Fruit fly (Drosophila melanogaster) whole organism, embryonic: ENCODE data around the gene CG42866.

Source experiments
- Atf6 ChIP-seq: fragments of 200-800 bp; sonication (Bioruptor generic); IDR thresholded peaks from 2 replicates; pipeline ENCODE4 v1.3.6; 2022; ENCODE audit warnings: missing biosample characterization, missing genetic modification characterization
- BtbVII ChIP-seq: fragments of 200-800 bp; sonication (Bioruptor generic); optimal IDR thresholded peaks from 3 replicates; lab custom pipeline; 2017; ENCODE audit warnings: missing biosample characterization, mild to moderate bottlenecking, missing genetic modification characterization
- CG10267 ChIP-seq: fragments of 200-800 bp; sonication (Bioruptor generic); optimal IDR thresholded peaks from 2 replicates; lab custom pipeline; 2018; ENCODE audit warnings: missing biosample characterization, mild to moderate bottlenecking, missing genetic modification characterization, moderate library complexity
- CG11504 ChIP-seq: fragments of 200-800 bp; sonication (Bioruptor generic); optimal IDR thresholded peaks from 3 replicates; lab custom pipeline; 2019; ENCODE audit warnings: missing biosample characterization, mild to moderate bottlenecking, missing genetic modification characterization, moderate library complexity
- CG11696 ChIP-seq: fragments of 200-800 bp; sonication (Bioruptor generic); IDR thresholded peaks from 2 replicates; pipeline ENCODE4 v1.3.6; 2022; ENCODE audit warnings: missing biosample characterization, missing genetic modification characterization
- CG12104 ChIP-seq: fragments of 200-800 bp; sonication (Bioruptor generic); optimal IDR thresholded peaks from 3 replicates; lab custom pipeline; 2016; ENCODE audit warnings: missing biosample characterization, missing genetic modification characterization
- CG1233 ChIP-seq: fragments of 200-800 bp; sonication (Bioruptor generic); optimal IDR thresholded peaks from 4 replicates; lab custom pipeline; 2018; ENCODE audit warnings: missing biosample characterization, mild to moderate bottlenecking, missing genetic modification characterization
- CG12942 ChIP-seq: fragments of 200-800 bp; sonication (Bioruptor generic); optimal IDR thresholded peaks from 3 replicates; lab custom pipeline; 2016; ENCODE audit warnings: missing biosample characterization, missing genetic modification characterization
- CG13123 ChIP-seq: fragments of 200-800 bp; sonication (Bioruptor generic); optimal IDR thresholded peaks from 2 replicates; lab custom pipeline; 2016; ENCODE audit warnings: missing biosample characterization, missing genetic modification characterization
- CG13624 ChIP-seq: fragments of 200-800 bp; sonication (Bioruptor generic); optimal IDR thresholded peaks from 2 replicates; lab custom pipeline; 2016; ENCODE audit warnings: missing biosample characterization, missing genetic modification characterization
- CG15696 ChIP-seq: fragments of 200-800 bp; sonication (Bioruptor generic); optimal IDR thresholded peaks from 2 replicates; lab custom pipeline; 2019; ENCODE audit warnings: missing biosample characterization, mild to moderate bottlenecking, missing genetic modification characterization, moderate library complexity
- CG17186 ChIP-seq: fragments of 200-800 bp; sonication (Bioruptor generic); optimal IDR thresholded peaks from 3 replicates; lab custom pipeline; 2017; ENCODE audit warnings: missing biosample characterization, missing genetic modification reagents, missing genetic modification characterization
- CG2889 ChIP-seq: fragments of 200-800 bp; sonication (Bioruptor generic); IDR thresholded peaks from 3 replicates; pipeline ENCODE4 v1.3.6; 2022; ENCODE audit warnings: missing biosample characterization, missing genetic modification characterization
- CG32772 ChIP-seq: fragments of 200-800 bp; sonication (Bioruptor generic); IDR thresholded peaks from 2 replicates; pipeline ENCODE4 v1.3.6; 2022; ENCODE audit warnings: missing biosample characterization, missing genetic modification characterization
- CG33213 ChIP-seq: fragments of 200-800 bp; sonication (Bioruptor generic); optimal IDR thresholded peaks from 3 replicates; lab custom pipeline; 2016; ENCODE audit warnings: missing biosample characterization, missing genetic modification characterization
- CG33557 ChIP-seq: fragments of 200-800 bp; sonication (Bioruptor generic); optimal IDR thresholded peaks from 2 replicates; lab custom pipeline; 2019; ENCODE audit warnings: missing biosample characterization, mild to moderate bottlenecking, missing genetic modification characterization, moderate library complexity
- CG34422 ChIP-seq: fragments of 200-800 bp; sonication (Bioruptor generic); IDR thresholded peaks from 3 replicates; pipeline ENCODE4 v1.3.6; 2022; ENCODE audit warnings: missing biosample characterization, missing genetic modification characterization
- CG6175 ChIP-seq: fragments of 200-800 bp; sonication (Bioruptor generic); IDR thresholded peaks from 3 replicates; pipeline ENCODE4 v1.3.6; 2022; ENCODE audit warnings: missing biosample characterization, missing genetic modification characterization
- CG7271 ChIP-seq: fragments of 200-800 bp; sonication (Bioruptor generic); optimal IDR thresholded peaks from 2 replicates; lab custom pipeline; 2018; ENCODE audit warnings: missing biosample characterization, mild to moderate bottlenecking, missing genetic modification characterization, moderate library complexity
- CG7786 ChIP-seq: fragments of 200-800 bp; sonication (Bioruptor generic); optimal IDR thresholded peaks from 2 replicates; lab custom pipeline; 2016; ENCODE audit warnings: missing biosample characterization, missing genetic modification characterization
- CG7987 ChIP-seq: fragments of 200-800 bp; sonication (Bioruptor generic); optimal IDR thresholded peaks from 2 replicates; lab custom pipeline; 2018; ENCODE audit warnings: missing biosample characterization, mild to moderate bottlenecking, missing genetic modification characterization, moderate library complexity
- CG8290 ChIP-seq, 3 experiments: fragments of 200-800 bp; sonication (Bioruptor generic); optimal IDR thresholded peaks; 2 replicates each; lab custom pipeline; 2016 to 2019; ENCODE audit warnings: missing biosample characterization in 3 of 3, missing genetic modification characterization in 3 of 3, mild to moderate bottlenecking in 2 of 3, moderate library complexity in 1 of 3
- CG8944 ChIP-seq: fragments of 200-800 bp; sonication (Bioruptor generic); optimal IDR thresholded peaks from 3 replicates; lab custom pipeline; 2016; ENCODE audit warnings: missing biosample characterization, missing genetic modification characterization
- CG9727 ChIP-seq: fragments of 200-800 bp; sonication (Bioruptor generic); optimal IDR thresholded peaks from 3 replicates; lab custom pipeline; 2017; ENCODE audit warnings: missing biosample characterization, mild to moderate bottlenecking, missing genetic modification characterization
- CG9876 ChIP-seq: fragments of 200-800 bp; sonication (Bioruptor generic); optimal IDR thresholded peaks from 2 replicates; lab custom pipeline; 2016; ENCODE audit warnings: missing biosample characterization, missing genetic modification characterization
- D19B ChIP-seq: fragments of 200-800 bp; sonication (Bioruptor generic); optimal IDR thresholded peaks from 2 replicates; lab custom pipeline; 2017; ENCODE audit warnings: missing biosample characterization, mild to moderate bottlenecking, missing genetic modification characterization
- Deaf1 ChIP-seq: fragments of 200-800 bp; optimal IDR thresholded peaks from 3 replicates; lab custom pipeline; 2019; ENCODE audit warnings: missing biosample characterization, mild to moderate bottlenecking, missing genetic modification characterization, moderate library complexity
- Dip3 ChIP-seq: fragments of 200-800 bp; sonication (Bioruptor generic); optimal IDR thresholded peaks from 3 replicates; lab custom pipeline; 2016; ENCODE audit warnings: missing biosample characterization, missing genetic modification characterization
- HLH54F ChIP-seq: fragments of 200-800 bp; sonication (Bioruptor generic); optimal IDR thresholded peaks from 3 replicates; lab custom pipeline; 2016; ENCODE audit warnings: missing biosample characterization, missing genetic modification characterization
- Oli ChIP-seq: fragments of 200-800 bp; sonication (Bioruptor generic); optimal IDR thresholded peaks from 2 replicates; lab custom pipeline; 2018; ENCODE audit warnings: missing biosample characterization, mild to moderate bottlenecking, missing genetic modification characterization, moderate library complexity
- Usf ChIP-seq: fragments of 200-800 bp; sonication (Bioruptor generic); optimal IDR thresholded peaks from 2 replicates; lab custom pipeline; 2017; ENCODE audit warnings: missing genotype, missing biosample characterization, missing genetic modification characterization
- Vsx1 ChIP-seq: fragments of 200-800 bp; sonication (Bioruptor generic); optimal IDR thresholded peaks from 2 replicates; lab custom pipeline; 2017; ENCODE audit warnings: missing biosample characterization, mild to moderate bottlenecking, missing genetic modification characterization, missing genetic modification reagents
- ara ChIP-seq: fragments of 200-800 bp; sonication (Bioruptor generic); IDR thresholded peaks from 2 replicates; pipeline ENCODE4 v1.3.6; 2022; ENCODE audit warnings: missing biosample characterization, missing genetic modification characterization
- bowl ChIP-seq: fragments of 200-800 bp; sonication (Bioruptor generic); IDR thresholded peaks from 2 replicates; pipeline ENCODE4 v1.3.6; 2022; ENCODE audit warnings: missing biosample characterization, missing genetic modification characterization
- cas ChIP-seq: fragments of 200-800 bp; sonication (Bioruptor generic); IDR thresholded peaks from 2 replicates; pipeline ENCODE4 v1.3.6; 2022; ENCODE audit warnings: missing biosample characterization, missing genetic modification characterization
- chif ChIP-seq, 2 experiments: fragments of 200-800 bp; sonication (Bioruptor generic); optimal IDR thresholded peaks; 3 replicates each; lab custom pipeline; 2016; ENCODE audit warnings: missing biosample characterization in 2 of 2, missing genetic modification characterization in 2 of 2
- ci ChIP-seq: fragments of 200-800 bp; sonication (Bioruptor generic); IDR thresholded peaks from 3 replicates; pipeline ENCODE4 v1.3.6; 2022; ENCODE audit warnings: missing biosample characterization, missing genetic modification characterization
- croc ChIP-seq: fragments of 200-800 bp; sonication (Bioruptor generic); conservative IDR thresholded peaks from 3 replicates; pipeline ENCODE4 v1.3.6; 2022; ENCODE audit warnings: missing biosample characterization, missing genetic modification characterization
- dpn ChIP-seq, 2 experiments: fragments of 200-800 bp; sonication (Bioruptor generic); optimal IDR thresholded peaks; 3 replicates each; lab custom pipeline; 2016; ENCODE audit warnings: missing biosample characterization in 2 of 2, missing genetic modification characterization in 2 of 2
- exex ChIP-seq: fragments of 200-800 bp; sonication (Bioruptor generic); optimal IDR thresholded peaks from 4 replicates; lab custom pipeline; 2018; ENCODE audit warnings: missing biosample characterization, mild to moderate bottlenecking, missing genetic modification characterization, moderate library complexity
- gce ChIP-seq: fragments of 200-800 bp; sonication (Bioruptor generic); IDR thresholded peaks from 3 replicates; pipeline ENCODE4 v1.3.6; 2022; ENCODE audit warnings: missing biosample characterization, missing genetic modification characterization
- gro ChIP-seq: fragments of 200-800 bp; sonication (Bioruptor generic); optimal IDR thresholded peaks from 2 replicates; lab custom pipeline; 2016; ENCODE audit warnings: missing biosample characterization, missing genetic modification characterization
- jigr1 ChIP-seq: fragments of 200-800 bp; sonication (Bioruptor generic); IDR thresholded peaks from 3 replicates; pipeline ENCODE4 v1.3.6; 2022; ENCODE audit warnings: missing biosample characterization, missing genetic modification characterization
- lmd ChIP-seq: fragments of 200-800 bp; sonication (Bioruptor generic); IDR thresholded peaks from 2 replicates; pipeline ENCODE4 v1.3.6; 2022; ENCODE audit warnings: missing biosample characterization, missing genetic modification characterization
- pfk ChIP-seq: fragments of 200-800 bp; sonication (Bioruptor generic); optimal IDR thresholded peaks from 2 replicates; lab custom pipeline; 2018; ENCODE audit warnings: missing biosample characterization, mild to moderate bottlenecking, missing genetic modification characterization, moderate library complexity
- sd ChIP-seq: fragments of 200-800 bp; sonication (Bioruptor generic); optimal IDR thresholded peaks from 3 replicates; lab custom pipeline; 2018; ENCODE audit warnings: missing biosample characterization, mild to moderate bottlenecking, missing genetic modification characterization, moderate library complexity
- sqz ChIP-seq: fragments of 200-800 bp; sonication (Bioruptor generic); optimal IDR thresholded peaks from 3 replicates; lab custom pipeline; 2018; ENCODE audit warnings: missing biosample characterization, mild to moderate bottlenecking, missing genetic modification characterization
- stwl ChIP-seq: fragments of 200-800 bp; sonication (Bioruptor generic); optimal IDR thresholded peaks from 3 replicates; lab custom pipeline; 2018; ENCODE audit warnings: missing biosample characterization, mild to moderate bottlenecking, missing genetic modification characterization, moderate library complexity
- tx ChIP-seq: fragments of 200-800 bp; sonication (Bioruptor generic); optimal IDR thresholded peaks from 2 replicates; lab custom pipeline; 2016; ENCODE audit warnings: missing biosample characterization, missing genetic modification characterization
- unc-4 ChIP-seq: fragments of 200-800 bp; sonication (Bioruptor generic); IDR thresholded peaks from 2 replicates; pipeline ENCODE4 v1.3.6; 2022; ENCODE audit warnings: missing biosample characterization, missing genetic modification characterization; ENCODE audit not compliant: partially characterized antibody

Gene CG42866

DNA sequence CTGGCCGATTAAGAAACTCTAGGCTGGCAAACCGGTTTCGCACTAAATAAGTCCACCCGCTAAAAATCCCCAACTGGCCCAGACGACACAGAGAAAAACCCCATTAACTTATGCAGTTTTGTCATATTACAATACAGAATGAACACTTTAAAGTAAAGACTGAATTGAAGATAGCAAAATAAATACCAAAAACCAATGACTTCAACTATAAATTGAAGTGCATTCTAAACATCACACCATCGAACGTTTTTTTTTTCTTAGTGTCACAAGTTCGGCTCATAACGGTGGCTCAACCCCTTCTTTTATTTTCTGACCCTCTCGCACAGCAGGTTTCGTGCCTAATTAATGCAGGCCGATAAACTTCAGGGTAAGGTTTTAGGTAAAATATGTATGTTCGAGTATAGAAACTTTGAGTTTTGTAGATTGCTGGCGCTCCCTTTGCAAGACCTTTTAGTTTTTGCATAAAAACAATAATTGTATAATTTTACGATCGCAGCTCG is 20.1 kb downstream of the CG42866 start (continued):
- TF ChIP-seq ci (GFP tag; lab: Robert Waterston, UW) (peak; percentile 93), sqz (GFP tag; lab: Kevin White, UChicago) (peak; percentile 3), CG34422 (peak; percentile 94), CG33557 (peak; percentile 31), jigr1 (GFP tag; lab: Robert Waterston, UW) (peak; percentile 70; the same call in 1 of the 3 replicates), sd (peak; percentile 69), bowl (GFP tag; lab: Robert Waterston, UW) (peak; percentile 70), CG11504 (tag; lab: Kevin White, UChicago) (peak; percentile 92), CG7271 (tag; lab: Kevin White, UChicago) (peak; percentile 5), HLH54F (GFP tag; lab: Kevin White, UChicago) (peak; percentile 88), gro (GFP tag; lab: Kevin White, UChicago) (peak; percentile 30), pfk (GFP tag; lab: Kevin White, UChicago) (no peak), lmd (GFP tag; lab: Robert Waterston, UW) (peak; percentile 85), CG17186 (GFP tag; lab: Kevin White, UChicago) (no peak), tx (GFP tag; lab: Kevin White, UChicago) (peak; percentile 84), CG9876 (GFP tag; lab: Kevin White, UChicago) (peak; percentile 79), CG11696 (peak; percentile 64), chif (GFP tag; optimal IDR thresholded peaks at IDR 0.05; lab: Kevin White, UChicago) (peak; percentile 82 to 83), Dip3 (GFP tag; lab: Kevin White, UChicago) (peak; percentile 85), exex (tag; lab: Kevin White, UChicago) (peak; percentile 15), CG8290 (GFP tag; optimal IDR thresholded peaks at IDR 0.05; lab: Kevin White, UChicago) (peak; percentile 59), CG8290 (tag; optimal IDR thresholded peaks at IDR 0.05; lab: Kevin White, UChicago) (peak in 1 of 2 experiments; percentile 88), CG15696 (tag; lab: Kevin White, UChicago) (peak; percentile 41), CG8944 (GFP tag; lab: Kevin White, UChicago) (peak; percentile 84), ara (peak; percentile 91), croc (peak; percentile 74), Oli (tag; lab: Kevin White, UChicago) (peak; percentile 85), stwl (tag; lab: Kevin White, UChicago) (no peak), CG10267 (tag; lab: Kevin White, UChicago) (peak; percentile 66), CG12942 (GFP tag; lab: Kevin White, UChicago) (peak; percentile 70), CG13123 (GFP tag; lab: Kevin White, UChicago) (peak; percentile 69), Usf (GFP tag; lab: Kevin White, UChicago) (peak; percentile 49), BtbVII (GFP tag; lab: Kevin White, UChicago) (peak; percentile 84), CG13624 (peak; percentile 62), CG33213 (GFP tag; lab: Kevin White, UChicago) (peak; percentile 28), Deaf1 (tag; lab: Kevin White, UChicago) (peak; percentile 55), CG12104 (GFP tag; lab: Kevin White, UChicago) (no peak), CG1233 (GFP tag; lab: Kevin White, UChicago) (peak; percentile 75), Atf6 (peak; percentile 93), D19B (GFP tag; lab: Kevin White, UChicago) (peak; percentile 68), CG9727 (GFP tag; lab: Kevin White, UChicago) (peak; percentile 24), gce (GFP tag; lab: Robert Waterston, UW) (peak; percentile 90), Vsx1 (GFP tag; lab: Kevin White, UChicago) (peak; percentile 71), CG6175 (GFP tag; lab: Robert Waterston, UW) (peak; percentile 88), cas (GFP tag; lab: Robert Waterston, UW) (peak; percentile 85), CG2889 (peak; percentile 87), CG7786 (peak; percentile 89), unc-4 (no peak), dpn (GFP tag; optimal IDR thresholded peaks at IDR 0.05; lab: Kevin White, UChicago) (peak; percentile 84 to 91), CG7987 (GFP tag; lab: Kevin White, UChicago) (peak; percentile 39), CG32772 (GFP tag; lab: Robert Waterston, UW) (peak; percentile 89)
